Worm (Caenorhabditis elegans): ENCODE data around the gene far-3.

The far-3 gene

ce11 chrV:13009843-13010242 is 12.5 kb upstream of the far-3 start:
- no peak for TF ChIP-seq mdt-29 (GFP tag; IDR thresholded peaks at IDR 0.05)
- peak in 1 of 2 experiments; percentile 34 for TF ChIP-seq mdl-1 (tag; optimal IDR thresholded peaks at IDR 0.05)
- no peak for TF ChIP-seq dmd-9 (GFP tag; IDR thresholded peaks at IDR 0.05)
- peak; percentile 9 for TF ChIP-seq lin-13 (GFP tag; optimal IDR thresholded peaks at IDR 0.05)
- TF ChIP-seq ces-1 (GFP tag; optimal IDR thresholded peaks at IDR 0.05) = no peak
- no peak for TF ChIP-seq set-16 (GFP tag; IDR thresholded peaks at IDR 0.05)
- no peak for TF ChIP-seq Y105C5A.15 (GFP tag; IDR thresholded peaks at IDR 0.05)
- TF ChIP-seq nhr-6 (tag; optimal IDR thresholded peaks at IDR 0.05) = no peak
- TF ChIP-seq nhr-11 (tag; optimal IDR thresholded peaks at IDR 0.05) = peak; percentile 26
- TF ChIP-seq rbr-2 (tag; optimal IDR thresholded peaks at IDR 0.05) = peak; percentile 39
- no peak for TF ChIP-seq ceh-82 (tag; optimal IDR thresholded peaks at IDR 0.05)
- no peak for TF ChIP-seq snpc-1.2 (GFP tag; IDR thresholded peaks at IDR 0.05)
- no peak for TF ChIP-seq hif-1 (tag; optimal IDR thresholded peaks at IDR 0.05)
- TF ChIP-seq mxl-3 (GFP tag; optimal IDR thresholded peaks at IDR 0.05) = no peak
- no peak for TF ChIP-seq spr-3 (GFP tag; optimal IDR thresholded peaks at IDR 0.05)
- no peak for TF ChIP-seq tag-97 (GFP tag; IDR thresholded peaks at IDR 0.05)
- TF ChIP-seq mep-1 (tag; optimal IDR thresholded peaks at IDR 0.05) = peak; percentile 27
- TF ChIP-seq zip-11 (GFP tag; IDR thresholded peaks at IDR 0.05) = no peak
- peak; percentile 21 for TF ChIP-seq dve-1 (tag; optimal IDR thresholded peaks at IDR 0.05; ENCODE audit: insufficient read depth)
- no peak for TF ChIP-seq arid-1 (GFP tag; conservative IDR thresholded peaks at IDR 0.05)
- peak; percentile 35; the same call in 1 of the 2 replicates for TF ChIP-seq dmd-6 (GFP tag; IDR thresholded peaks at IDR 0.05)
- no peak for TF ChIP-seq lin-39 (tag; optimal IDR thresholded peaks at IDR 0.05)
- TF ChIP-seq ceh-44 (GFP tag; IDR thresholded peaks at IDR 0.05) = no peak
- peak; percentile 33; the same call in 1 of the 2 replicates for TF ChIP-seq hmg-1.1 (GFP tag; IDR thresholded peaks at IDR 0.05)
- TF ChIP-seq dpl-1 (GFP tag; optimal IDR thresholded peaks at IDR 0.05) = no peak
- TF ChIP-seq hlh-11 (tag; optimal IDR thresholded peaks at IDR 0.05) = peak; percentile 54
- no peak for TF ChIP-seq T20F7.1 (GFP tag; optimal IDR thresholded peaks at IDR 0.05)
- TF ChIP-seq nhr-77 (tag; optimal IDR thresholded peaks at IDR 0.05) = no peak
- no peak for TF ChIP-seq unc-39 (tag; optimal IDR thresholded peaks at IDR 0.05)
- no peak for TF ChIP-seq vab-7 (GFP tag; IDR thresholded peaks at IDR 0.05)
- TF ChIP-seq lsy-2 (tag; optimal IDR thresholded peaks at IDR 0.05) = peak in 1 of 2 experiments; percentile 1
- TF ChIP-seq nhr-10 (tag; optimal IDR thresholded peaks at IDR 0.05) = peak; percentile 18
- no peak for TF ChIP-seq nhr-111 (GFP tag; optimal IDR thresholded peaks at IDR 0.05)
- no peak for TF ChIP-seq lir-3 (tag; optimal IDR thresholded peaks at IDR 0.05)
- no peak for TF ChIP-seq daf-16 (GFP tag; optimal IDR thresholded peaks at IDR 0.05)
- peak; percentile 72 for TF ChIP-seq daf-16 (tag; optimal IDR thresholded peaks at IDR 0.05)
- peak; percentile 18 for TF ChIP-seq nhr-28 (tag; optimal IDR thresholded peaks at IDR 0.05)
- TF ChIP-seq madf-9 (GFP tag; conservative IDR thresholded peaks at IDR 0.05) = no peak

- TF ChIP-seq unc-130 (GFP tag; optimal IDR thresholded peaks at IDR 0.05) (no peak), R02D3.7 (tag; optimal IDR thresholded peaks at IDR 0.05) (peak; percentile 43)
Measured at ce11 chrV:13009271-13009670, 11.9 kb upstream of the far-3 start.

DNA sequence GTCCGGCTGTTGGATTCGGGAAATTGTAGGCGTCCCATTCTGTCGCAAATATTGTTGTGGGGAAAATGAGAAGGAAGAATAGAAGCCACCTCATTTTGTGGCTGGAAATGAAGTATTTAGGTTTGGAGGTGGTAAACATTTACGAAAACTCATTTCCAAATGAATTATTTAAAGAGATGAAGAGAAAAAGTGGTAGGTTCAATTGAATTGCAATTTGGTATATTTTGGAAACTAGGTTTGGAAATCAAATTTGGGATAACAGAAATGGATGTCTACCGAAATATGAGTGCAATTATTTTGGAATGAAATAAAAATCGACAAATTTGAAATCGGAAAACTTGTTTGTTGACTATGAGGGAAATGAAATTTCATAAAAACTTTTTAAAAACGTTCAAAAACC is 11.5 kb upstream of the far-3 start, which contains the start of gene F15B9.10:
F15B9.10 (minus strand) TSS at position 101 of the 400 bp plus-strand sequence.
- peak in 1 of 2 experiments; percentile 3 for TF ChIP-seq unc-62 (GFP tag; optimal IDR thresholded peaks at IDR 0.05 in 1 of 2)
- no peak for TF ChIP-seq unc-62 (tag; optimal IDR thresholded peaks at IDR 0.05)
- no peak for TF ChIP-seq T26A8.4 (GFP tag; IDR thresholded peaks at IDR 0.05)
